Worm (Caenorhabditis elegans) whole organism, mixed stage, embryonic: ENCODE results near the gene Y77E11A.8.

ENCODE experiments used
- M03D4.4 ChIP-seq: sonication (generic microtip); optimal IDR thresholded peaks from 2 replicates; lab custom pipeline; 2017; ENCODE audit warnings: mild to moderate bottlenecking, missing genetic modification characterization, missing compliant biosample characterization
- bed-3 ChIP-seq: fragments of 200-800 bp; sonication (Bioruptor generic); optimal IDR thresholded peaks from 3 replicates; lab custom pipeline; 2018; ENCODE audit warnings: mild to moderate bottlenecking, missing genetic modification characterization, moderate library complexity, missing compliant biosample characterization
- blmp-1 ChIP-seq: fragments of 150-350 bp; optimal IDR thresholded peaks from 2 replicates; lab custom pipeline; 2014; ENCODE audit warnings: missing biosample characterization, missing genetic modification characterization
- ceh-39 ChIP-seq: fragments of 150-350 bp; optimal IDR thresholded peaks from 2 replicates; lab custom pipeline; 2014; ENCODE audit warnings: missing biosample characterization, missing genetic modification characterization
- ceh-83 ChIP-seq: fragments of 200-800 bp; sonication (Bioruptor generic); optimal IDR thresholded peaks from 2 replicates; lab custom pipeline; 2018; ENCODE audit warnings: mild to moderate bottlenecking, missing genetic modification characterization, missing compliant biosample characterization
- ces-1 ChIP-seq: fragments of 150-350 bp; optimal IDR thresholded peaks from 2 replicates; lab custom pipeline; 2014; ENCODE audit warnings: missing biosample characterization, missing genetic modification reagents, missing genetic modification characterization
- cnd-1 ChIP-seq: fragments of 200-800 bp; sonication (Bioruptor generic); optimal IDR thresholded peaks from 2 replicates; lab custom pipeline; 2018; ENCODE audit warnings: mild to moderate bottlenecking, missing genetic modification characterization, missing compliant biosample characterization
- drap-1 ChIP-seq: fragments of 200-800 bp; sonication (Bioruptor generic); optimal IDR thresholded peaks from 3 replicates; lab custom pipeline; 2018; ENCODE audit warnings: mild to moderate bottlenecking, missing genetic modification characterization, missing compliant biosample characterization
- elt-1 ChIP-seq: sonication (generic microtip); optimal IDR thresholded peaks from 2 replicates; lab custom pipeline; 2017; ENCODE audit warnings: missing genetic modification characterization, mild to moderate bottlenecking, missing compliant biosample characterization, antibody characterized with exemption, moderate library complexity, borderline replicate concordance; ENCODE audit not compliant: insufficient read depth
- elt-3 ChIP-seq: fragments of 150-350 bp; optimal IDR thresholded peaks from 2 replicates; lab custom pipeline; 2014; ENCODE audit warnings: missing biosample characterization, missing genetic modification characterization
- ham-2 ChIP-seq: fragments of 200-800 bp; sonication (Bioruptor generic); optimal IDR thresholded peaks from 2 replicates; lab custom pipeline; 2018; ENCODE audit warnings: mild to moderate bottlenecking, missing genetic modification characterization, missing compliant biosample characterization
- hlh-1 ChIP-seq: fragments of 150-350 bp; optimal IDR thresholded peaks from 2 replicates; lab custom pipeline; 2014; ENCODE audit warnings: missing biosample characterization, missing genetic modification reagents, missing genetic modification characterization
- lin-13 ChIP-seq: fragments of 150-350 bp; optimal IDR thresholded peaks from 2 replicates; lab custom pipeline; 2014; ENCODE audit warnings: missing biosample characterization, missing genetic modification characterization
- lsy-2 ChIP-seq: fragments of 150-350 bp; optimal IDR thresholded peaks from 2 replicates; lab custom pipeline; 2014; ENCODE audit warnings: missing biosample characterization, missing genetic modification characterization
- mab-5 ChIP-seq: fragments of 150-350 bp; optimal IDR thresholded peaks from 2 replicates; lab custom pipeline; 2014; ENCODE audit warnings: missing biosample characterization, missing genetic modification characterization
- mep-1 ChIP-seq: fragments of 150-350 bp; optimal IDR thresholded peaks from 2 replicates; lab custom pipeline; 2017; ENCODE audit warnings: missing biosample characterization, missing genetic modification reagents, missing genetic modification characterization, inconsistent platforms
- mls-2 ChIP-seq: sonication (generic microtip); optimal IDR thresholded peaks from 2 replicates; lab custom pipeline; 2016; ENCODE audit warnings: mild to moderate bottlenecking, missing genetic modification characterization, moderate library complexity, missing compliant biosample characterization
- nhr-12 ChIP-seq: fragments of 150-350 bp; optimal IDR thresholded peaks from 2 replicates; lab custom pipeline; 2014; ENCODE audit warnings: missing biosample characterization, missing genetic modification characterization
- nhr-2 ChIP-seq: fragments of 150-350 bp; optimal IDR thresholded peaks from 2 replicates; lab custom pipeline; 2014; ENCODE audit warnings: missing biosample characterization, missing genetic modification characterization
- nhr-28 ChIP-seq: fragments of 150-350 bp; optimal IDR thresholded peaks from 2 replicates; lab custom pipeline; 2014; ENCODE audit warnings: missing biosample characterization, missing genetic modification characterization
- pha-4 ChIP-seq: fragments of 150-350 bp; optimal IDR thresholded peaks from 2 replicates; lab custom pipeline; 2018; ENCODE audit warnings: missing biosample characterization, missing genetic modification reagents, missing genetic modification characterization
- sem-2 ChIP-seq: fragments of 200-800 bp; sonication (Bioruptor generic); optimal IDR thresholded peaks from 2 replicates; lab custom pipeline; 2018; ENCODE audit warnings: mild to moderate bottlenecking, missing genetic modification characterization, missing compliant biosample characterization
- snpc-4 ChIP-seq: fragments of 150-350 bp; optimal IDR thresholded peaks from 2 replicates; lab custom pipeline; 2014; ENCODE audit warnings: missing biosample characterization, missing genetic modification characterization
- sptf-1 ChIP-seq: sonication (generic microtip); optimal IDR thresholded peaks from 2 replicates; lab custom pipeline; 2017; ENCODE audit warnings: mild to moderate bottlenecking, missing genetic modification characterization, moderate library complexity, missing compliant biosample characterization
- tbx-8 ChIP-seq: fragments of 200-800 bp; sonication (Bioruptor generic); optimal IDR thresholded peaks from 2 replicates; lab custom pipeline; 2018; ENCODE audit warnings: mild to moderate bottlenecking, missing genetic modification characterization, moderate library complexity, missing compliant biosample characterization
- unc-39 ChIP-seq: fragments of 150-350 bp; optimal IDR thresholded peaks from 2 replicates; lab custom pipeline; 2014; ENCODE audit warnings: missing biosample characterization, missing genetic modification characterization
- unc-62 ChIP-seq: fragments of 150-350 bp; optimal IDR thresholded peaks from 2 replicates; lab custom pipeline; 2014; ENCODE audit warnings: missing biosample characterization, missing genetic modification reagents, missing genetic modification characterization
- zip-8 ChIP-seq: fragments of 150-350 bp; optimal IDR thresholded peaks from 2 replicates; lab custom pipeline; 2014; ENCODE audit warnings: missing biosample characterization, missing genetic modification characterization
- ztf-11 ChIP-seq: fragments of 150-350 bp; optimal IDR thresholded peaks from 2 replicates; lab custom pipeline; 2014; ENCODE audit warnings: missing biosample characterization, missing genetic modification characterization

Y77E11A.8 gene

ce11 chrIV:1419795-1420509 is 4.9 kb downstream of the Y77E11A.8 start, which contains the start of gene Y77E11A.7 (continued):
- TF ChIP-seq unc-62 (GFP tag; lab: Kevin White, UChicago): peak; percentile 67
- peak; percentile 86 for TF ChIP-seq lin-13
- TF ChIP-seq, all 35 proteins: peak for 18

DNA sequence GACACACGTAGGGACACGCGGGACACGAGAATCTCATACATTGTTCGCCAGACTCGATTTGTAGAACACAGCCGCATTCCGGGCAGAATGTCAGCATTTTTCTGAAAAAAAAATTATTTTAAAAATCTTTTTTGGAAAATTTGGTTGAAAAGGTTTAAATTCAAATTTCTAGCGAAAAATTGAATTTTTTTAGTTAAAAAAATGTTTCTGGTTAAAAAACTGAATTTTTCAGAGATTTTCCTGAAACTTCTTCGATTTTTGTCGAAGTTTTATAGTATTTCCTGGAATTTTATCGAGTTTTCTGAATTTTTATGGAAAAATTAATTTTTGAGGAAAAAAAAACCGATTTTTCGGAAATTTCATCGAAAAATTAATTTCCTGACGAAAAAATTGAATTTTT is 14.9 kb downstream of the Y77E11A.8 start, which contains the start of gene rpc-11:
Gene rpc-11, minus strand, starts transcription at position 101 of the 400 bp plus-strand sequence.
- TF ChIP-seq ceh-83: no peak
- TF ChIP-seq ztf-11: no peak
- no peak for TF ChIP-seq hlh-1 (tag; lab: Kevin White, UChicago)
- no peak for TF ChIP-seq sptf-1 (tag; lab: Kevin White, UChicago)
- no peak for TF ChIP-seq elt-3 (tag; lab: Kevin White, UChicago)
- TF ChIP-seq ces-1 (GFP tag; lab: Kevin White, UChicago): no peak
- no peak for TF ChIP-seq mep-1 (tag; lab: Kevin White, UChicago)
- TF ChIP-seq mab-5: no peak

DNA sequence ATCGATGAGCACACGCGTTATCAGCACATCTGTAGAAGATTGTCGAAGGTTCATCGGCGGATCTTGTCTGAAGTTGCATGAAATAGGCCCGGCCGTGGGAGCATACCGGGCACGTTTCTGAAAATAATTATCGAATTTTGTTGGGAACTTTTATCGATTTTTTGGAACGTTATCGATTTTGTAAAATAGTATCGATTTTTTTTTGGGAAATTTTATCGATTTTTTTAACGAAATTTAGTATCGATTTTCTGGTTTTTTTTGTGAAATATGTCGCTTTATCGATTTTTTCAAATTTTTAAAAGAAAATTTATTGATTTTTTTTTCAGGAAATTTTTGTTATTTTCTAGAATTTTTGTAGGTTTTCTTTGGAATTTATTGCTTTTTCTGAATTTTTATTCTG is 16.1 kb downstream of the Y77E11A.8 start:
- TF ChIP-seq mls-2 (tag; lab: Kevin White, UChicago): no peak
- no peak for TF ChIP-seq elt-1 (tag; lab: Kevin White, UChicago)
- no peak for TF ChIP-seq hlh-1 (tag; lab: Kevin White, UChicago)
- TF ChIP-seq ces-1 (GFP tag; lab: Kevin White, UChicago): peak; percentile 0
- no peak for TF ChIP-seq nhr-12 (tag; lab: Kevin White, UChicago)
- no peak for TF ChIP-seq cnd-1
- no peak for TF ChIP-seq lsy-2 (tag; lab: Kevin White, UChicago)

ce11 chrIV:1408137-1408536 is 16.7 kb downstream of the Y77E11A.8 start:
- TF ChIP-seq ces-1 (GFP tag; lab: Kevin White, UChicago) (peak; percentile 9), mep-1 (tag; lab: Kevin White, UChicago) (no peak), ceh-39 (tag; lab: Kevin White, UChicago) (peak; percentile 6)
- TF ChIP-seq, all 35 proteins: peak for 2

DNA sequence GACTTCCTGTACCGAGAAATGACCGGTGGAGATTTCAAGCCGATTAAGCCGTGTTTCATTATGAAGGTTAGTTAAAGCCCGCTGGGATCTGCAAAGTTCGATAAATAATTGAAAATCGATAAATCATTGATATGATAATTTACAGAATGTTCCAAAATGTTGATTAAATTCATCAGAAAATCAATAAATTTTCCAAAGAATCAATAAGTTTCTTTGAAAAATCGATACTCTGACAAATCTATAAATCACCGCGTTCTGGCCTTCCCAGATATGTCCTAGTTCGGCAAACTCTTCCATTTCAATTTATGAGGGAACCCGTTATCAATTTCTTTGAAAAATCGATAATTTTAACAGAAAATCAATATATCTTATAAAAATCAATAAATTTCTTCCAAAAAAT is 17.4 kb downstream of the Y77E11A.8 start:
- TF ChIP-seq blmp-1: no peak
- no peak for TF ChIP-seq nhr-28 (tag; lab: Kevin White, UChicago)
- TF ChIP-seq sptf-1 (tag; lab: Kevin White, UChicago): no peak
- no peak for TF ChIP-seq snpc-4 (tag; lab: Kevin White, UChicago)
- TF ChIP-seq bed-3 (GFP tag; lab: Kevin White, UChicago): no peak
- TF ChIP-seq ces-1 (GFP tag; lab: Kevin White, UChicago): no peak
- no peak for TF ChIP-seq tbx-8
- no peak for TF ChIP-seq mep-1 (tag; lab: Kevin White, UChicago)
- no peak for TF ChIP-seq nhr-2 (tag; lab: Kevin White, UChicago)
- no peak for TF ChIP-seq nhr-12 (tag; lab: Kevin White, UChicago)
- no peak for TF ChIP-seq unc-39
- TF ChIP-seq M03D4.4 (tag; lab: Kevin White, UChicago): no peak
- TF ChIP-seq ztf-11: no peak

DNA sequence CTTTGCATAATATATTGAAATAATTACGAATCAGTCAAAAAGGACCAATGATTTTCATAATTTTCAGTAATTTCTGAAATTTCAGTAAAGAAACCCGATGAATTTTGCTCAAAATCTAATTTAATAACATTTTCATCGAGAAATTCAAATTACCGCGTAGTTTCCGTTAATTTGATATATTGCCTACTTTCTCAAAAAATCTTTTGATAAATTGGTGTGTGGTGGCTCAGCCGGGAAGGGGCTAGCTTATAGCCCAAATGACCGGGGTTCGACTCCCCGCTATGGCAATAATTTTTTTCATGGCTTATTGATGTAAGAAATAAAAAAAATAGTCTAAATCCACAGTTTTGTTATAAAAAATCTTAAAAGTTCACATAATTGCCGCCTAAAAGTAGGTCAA is 17.8 kb downstream of the Y77E11A.8 start:
- TF ChIP-seq ham-2 (GFP tag; lab: Kevin White, UChicago) (no peak), mls-2 (tag; lab: Kevin White, UChicago) (no peak), nhr-2 (tag; lab: Kevin White, UChicago) (no peak), bed-3 (GFP tag; lab: Kevin White, UChicago) (no peak)
- TF ChIP-seq, all 35 proteins: peak for 0

DNA sequence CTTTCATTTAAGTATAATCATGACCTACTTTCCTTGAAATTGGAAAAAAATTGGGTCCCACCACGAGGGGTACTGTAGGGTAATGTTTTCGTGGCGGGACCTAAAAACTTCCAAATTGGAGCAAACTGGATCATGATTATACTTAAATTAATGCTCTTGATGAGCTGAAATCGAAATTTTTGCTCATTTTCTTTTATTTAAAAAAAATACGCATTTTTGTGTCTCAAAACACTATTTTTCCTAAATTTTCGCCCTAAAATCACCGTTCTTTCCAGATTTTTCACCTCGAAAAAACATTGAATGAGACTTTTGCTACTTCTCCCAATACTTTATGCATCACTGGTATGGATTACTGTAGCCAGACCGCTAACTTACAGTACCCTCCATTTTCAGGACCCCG is 18.6 kb downstream of the Y77E11A.8 start, which contains the start of gene spp-31:
Gene spp-31, plus strand, starts transcription at position 301 of the 400 bp plus-strand sequence.
- TF ChIP-seq ceh-39 (tag; lab: Kevin White, UChicago) (no peak), pha-4 (tag; lab: Kevin White, UChicago) (no peak), sptf-1 (tag; lab: Kevin White, UChicago) (no peak), unc-39 (no peak), tbx-8 (no peak), nhr-2 (tag; lab: Kevin White, UChicago) (no peak), unc-62 (GFP tag; lab: Kevin White, UChicago) (no peak), zip-8 (tag; lab: Kevin White, UChicago) (no peak), drap-1 (no peak), cnd-1 (no peak), nhr-28 (tag; lab: Kevin White, UChicago) (no peak), ceh-83 (no peak), sem-2 (no peak)
